Worm (Caenorhabditis elegans): ENCODE measurements around the gene lig-4.

ce11 chrIII:7484765-7485164 is 36.5 kb upstream of the lig-4 start:
- TF ChIP-seq pha-4 (tag; optimal IDR thresholded peaks at IDR 0.05), result no peak
- TF ChIP-seq T07F8.4 (tag; optimal IDR thresholded peaks at IDR 0.05), result no peak
- TF ChIP-seq dpl-1 (GFP tag; optimal IDR thresholded peaks at IDR 0.05), result no peak
- no peak for TF ChIP-seq xnd-1 (tag; optimal IDR thresholded peaks at IDR 0.05)
- TF ChIP-seq snpc-4 (GFP tag; optimal IDR thresholded peaks at IDR 0.05), result no peak
- TF ChIP-seq snpc-4 (tag; optimal IDR thresholded peaks at IDR 0.05), result no peak
- no peak for TF ChIP-seq sea-2 (GFP tag; IDR thresholded peaks at IDR 0.05)
- no peak for TF ChIP-seq Y56A3A.18 (GFP tag; IDR thresholded peaks at IDR 0.05)
- no peak for TF ChIP-seq hmg-1.2 (GFP tag; IDR thresholded peaks at IDR 0.05)
- TF ChIP-seq dpff-1 (tag; optimal IDR thresholded peaks at IDR 0.05), result no peak
- TF ChIP-seq lin-26 (GFP tag; IDR thresholded peaks at IDR 0.05), result no peak
- no peak for TF ChIP-seq F39B2.1 (GFP tag; IDR thresholded peaks at IDR 0.05)
- TF ChIP-seq atf-7 (tag; optimal IDR thresholded peaks at IDR 0.05), result no peak
- no peak for TF ChIP-seq sdz-38 (tag; optimal IDR thresholded peaks at IDR 0.05)
- TF ChIP-seq ekl-4 (GFP tag; IDR thresholded peaks at IDR 0.05), result no peak
